Fruit fly (Drosophila melanogaster) whole organism, prepupa: ENCODE data around the gene Rph.

Source experiments
- Blimp-1 ChIP-seq: fragments of 200-800 bp; sonication (Bioruptor generic); optimal IDR thresholded peaks from 3 replicates; lab custom pipeline; 2017; ENCODE audit warnings: missing biosample characterization, missing genetic modification characterization, mild to moderate bottlenecking, moderate library complexity, missing genetic modification reagents
- CG10669 ChIP-seq: fragments of 200-800 bp; sonication (Bioruptor generic); optimal IDR thresholded peaks from 3 replicates; lab custom pipeline; 2018; ENCODE audit warnings: missing biosample characterization, mild to moderate bottlenecking, missing genetic modification characterization, moderate library complexity
- CG11294 ChIP-seq: fragments of 200-800 bp; sonication (Bioruptor generic); IDR thresholded peaks from 2 replicates; pipeline ENCODE4 v1.3.6; 2022; ENCODE audit warnings: missing biosample characterization, missing genetic modification characterization
- CG11902 ChIP-seq: fragments of 200-800 bp; sonication (Bioruptor generic); optimal IDR thresholded peaks from 3 replicates; lab custom pipeline; 2016; ENCODE audit warnings: missing biosample characterization, missing genetic modification characterization
- CG15336 ChIP-seq: fragments of 200-800 bp; sonication (Bioruptor generic); IDR thresholded peaks from 2 replicates; pipeline ENCODE4 v1.3.6; 2022; ENCODE audit warnings: missing biosample characterization, missing genetic modification characterization
- CG1621 ChIP-seq: fragments of 200-800 bp; sonication (Bioruptor generic); optimal IDR thresholded peaks from 3 replicates; lab custom pipeline; 2018; ENCODE audit warnings: missing biosample characterization, mild to moderate bottlenecking, missing genetic modification characterization
- CG16779 ChIP-seq: fragments of 200-800 bp; sonication (Bioruptor generic); optimal IDR thresholded peaks from 3 replicates; lab custom pipeline; 2017; ENCODE audit warnings: missing biosample characterization, mild to moderate bottlenecking, missing genetic modification characterization
- CG3032 ChIP-seq: fragments of 200-800 bp; optimal IDR thresholded peaks from 2 replicates; lab custom pipeline; 2019; ENCODE audit warnings: missing biosample characterization, mild to moderate bottlenecking, missing genetic modification characterization, moderate library complexity
- CG32006 ChIP-seq: fragments of 200-800 bp; sonication (Bioruptor generic); optimal IDR thresholded peaks from 3 replicates; lab custom pipeline; 2017; ENCODE audit warnings: missing biosample characterization, mild to moderate bottlenecking, missing genetic modification characterization
- CG34406 ChIP-seq: fragments of 200-800 bp; sonication (Bioruptor generic); optimal IDR thresholded peaks from 3 replicates; lab custom pipeline; 2016; ENCODE audit warnings: missing biosample characterization, missing genetic modification characterization
- CG3919 ChIP-seq: fragments of 200-800 bp; sonication (Bioruptor generic); optimal IDR thresholded peaks from 3 replicates; lab custom pipeline; 2016; ENCODE audit warnings: missing biosample characterization, missing genetic modification characterization
- CG4318 ChIP-seq: fragments of 200-800 bp; sonication (Bioruptor generic); optimal IDR thresholded peaks from 3 replicates; lab custom pipeline; 2017; ENCODE audit warnings: missing biosample characterization, mild to moderate bottlenecking, missing genetic modification characterization
- CG6276 ChIP-seq: fragments of 200-800 bp; sonication (Bioruptor generic); optimal IDR thresholded peaks from 2 replicates; lab custom pipeline; 2017; ENCODE audit warnings: missing biosample characterization, mild to moderate bottlenecking, missing genetic modification characterization
- CG6808 ChIP-seq: fragments of 200-800 bp; sonication (Bioruptor generic); optimal IDR thresholded peaks from 3 replicates; lab custom pipeline; 2017; ENCODE audit warnings: missing biosample characterization, missing genetic modification characterization, mild to moderate bottlenecking, moderate library complexity, missing genetic modification reagents
- CG6854 ChIP-seq: fragments of 200-800 bp; sonication (Bioruptor generic); optimal IDR thresholded peaks from 2 replicates; lab custom pipeline; 2017; ENCODE audit warnings: missing biosample characterization, mild to moderate bottlenecking, missing genetic modification characterization
- CG8119 ChIP-seq: fragments of 200-800 bp; sonication (Bioruptor generic); IDR thresholded peaks from 3 replicates; pipeline ENCODE4 v1.3.6; 2022; ENCODE audit warnings: missing biosample characterization, missing genetic modification characterization
- CG8319 ChIP-seq: fragments of 200-800 bp; sonication (Bioruptor generic); optimal IDR thresholded peaks from 3 replicates; lab custom pipeline; 2016; ENCODE audit warnings: missing biosample characterization, missing genetic modification characterization
- CG8632 ChIP-seq: fragments of 200-800 bp; sonication (Bioruptor generic); optimal IDR thresholded peaks from 3 replicates; lab custom pipeline; 2016; ENCODE audit warnings: missing biosample characterization, missing genetic modification characterization
- CG9139 ChIP-seq: fragments of 200-800 bp; sonication (Bioruptor generic); optimal IDR thresholded peaks from 3 replicates; lab custom pipeline; 2017; ENCODE audit warnings: missing biosample characterization, mild to moderate bottlenecking, missing genetic modification characterization
- Eip75B ChIP-seq: fragments of 200-800 bp; sonication (Bioruptor generic); optimal IDR thresholded peaks from 3 replicates; lab custom pipeline; 2016; ENCODE audit warnings: missing biosample characterization, missing genetic modification characterization
- Eip78C ChIP-seq: fragments of 200-800 bp; sonication (Bioruptor generic); peaks from one replicate; lab custom pipeline; 2016; ENCODE audit warnings: missing biosample characterization, missing genetic modification characterization
- Eip93F ChIP-seq: fragments of 200-800 bp; sonication (Bioruptor generic); optimal IDR thresholded peaks from 2 replicates; lab custom pipeline; 2016; ENCODE audit warnings: missing biosample characterization, mild to moderate bottlenecking, missing genetic modification characterization
- Ets21C ChIP-seq: fragments of 200-800 bp; sonication (Bioruptor generic); optimal IDR thresholded peaks from 3 replicates; lab custom pipeline; 2016; ENCODE audit warnings: missing biosample characterization, missing genetic modification characterization
- Ets96B ChIP-seq: fragments of 200-800 bp; optimal IDR thresholded peaks from 2 replicates; lab custom pipeline; 2019; ENCODE audit warnings: missing biosample characterization, mild to moderate bottlenecking, missing genetic modification characterization, moderate library complexity
- Gug ChIP-seq: fragments of 200-800 bp; sonication (Bioruptor generic); IDR thresholded peaks from 2 replicates; pipeline ENCODE4 v1.3.6; 2022; ENCODE audit warnings: missing biosample characterization, missing genetic modification characterization
- Hr38 ChIP-seq: sonication (Bioruptor generic); optimal IDR thresholded peaks from 2 replicates; lab custom pipeline; 2016; ENCODE audit warnings: missing biosample characterization, missing genetic modification characterization
- Hr39 ChIP-seq: fragments of 200-800 bp; sonication (Bioruptor generic); optimal IDR thresholded peaks from 2 replicates; lab custom pipeline; 2016; ENCODE audit warnings: missing biosample characterization, missing genetic modification characterization
- Hr4 ChIP-seq: fragments of 200-800 bp; sonication (Bioruptor generic); optimal IDR thresholded peaks from 3 replicates; lab custom pipeline; 2016; ENCODE audit warnings: missing biosample characterization, missing genetic modification characterization
- Lpt ChIP-seq: fragments of 200-800 bp; sonication (Bioruptor generic); optimal IDR thresholded peaks from 3 replicates; lab custom pipeline; 2016; ENCODE audit warnings: missing biosample characterization, missing genetic modification characterization
- Met ChIP-seq: fragments of 200-800 bp; sonication (Bioruptor generic); optimal IDR thresholded peaks from 3 replicates; lab custom pipeline; 2016; ENCODE audit warnings: missing biosample characterization, missing genetic modification characterization
- OdsH ChIP-seq: fragments of 200-800 bp; sonication (Bioruptor generic); optimal IDR thresholded peaks from 3 replicates; lab custom pipeline; 2016; ENCODE audit warnings: missing biosample characterization, missing genetic modification characterization
- Smox ChIP-seq: fragments of 200-800 bp; sonication (Bioruptor generic); optimal IDR thresholded peaks from 3 replicates; lab custom pipeline; 2016; ENCODE audit warnings: missing biosample characterization, missing genetic modification characterization
- Sox102F ChIP-seq: fragments of 200-800 bp; sonication (Bioruptor generic); optimal IDR thresholded peaks from 2 replicates; lab custom pipeline; 2016; ENCODE audit warnings: missing biosample characterization, mild to moderate bottlenecking, missing genetic modification characterization
- Sox14 ChIP-seq: fragments of 200-800 bp; sonication (Bioruptor generic); optimal IDR thresholded peaks from 3 replicates; lab custom pipeline; 2016; ENCODE audit warnings: missing biosample characterization, missing genetic modification characterization
- Sox15 ChIP-seq: fragments of 200-800 bp; sonication (Bioruptor generic); optimal IDR thresholded peaks from 3 replicates; lab custom pipeline; 2016; ENCODE audit warnings: missing biosample characterization, missing genetic modification characterization
- achi ChIP-seq: fragments of 200-800 bp; sonication (Bioruptor generic); optimal IDR thresholded peaks from 3 replicates; lab custom pipeline; 2016; ENCODE audit warnings: missing biosample characterization, missing genetic modification characterization
- acj6 ChIP-seq: fragments of 200-800 bp; sonication (Bioruptor generic); optimal IDR thresholded peaks from 3 replicates; lab custom pipeline; 2016; ENCODE audit warnings: missing biosample characterization, missing genetic modification characterization
- dac ChIP-seq: fragments of 200-800 bp; sonication (Bioruptor generic); optimal IDR thresholded peaks from 2 replicates; lab custom pipeline; 2017; ENCODE audit warnings: missing biosample characterization, mild to moderate bottlenecking, missing genetic modification characterization
- dsx ChIP-seq: fragments of 200-800 bp; optimal IDR thresholded peaks from 3 replicates; lab custom pipeline; 2019; ENCODE audit warnings: missing biosample characterization, mild to moderate bottlenecking, missing genetic modification characterization, moderate library complexity; ENCODE audit not compliant: poor library complexity, severe bottlenecking
- eg ChIP-seq: fragments of 200-800 bp; sonication (Bioruptor generic); IDR thresholded peaks from 3 replicates; pipeline ENCODE4 v1.3.6; 2022; ENCODE audit warnings: missing biosample characterization, missing genetic modification characterization
- esn ChIP-seq: fragments of 200-800 bp; sonication (Bioruptor generic); optimal IDR thresholded peaks from 2 replicates; lab custom pipeline; 2016; ENCODE audit warnings: missing biosample characterization, mild to moderate bottlenecking, missing genetic modification characterization, moderate library complexity
- fd59A ChIP-seq: fragments of 200-800 bp; sonication (Bioruptor generic); optimal IDR thresholded peaks from 2 replicates; lab custom pipeline; 2017; ENCODE audit warnings: missing biosample characterization, mild to moderate bottlenecking, missing genetic modification characterization, missing genetic modification reagents
- fd85E ChIP-seq: fragments of 200-800 bp; sonication (Bioruptor generic); optimal IDR thresholded peaks from 3 replicates; lab custom pipeline; 2016; ENCODE audit warnings: missing biosample characterization, missing genetic modification characterization
- lz ChIP-seq: fragments of 200-800 bp; sonication (Bioruptor generic); optimal IDR thresholded peaks from 3 replicates; lab custom pipeline; 2016; ENCODE audit warnings: missing biosample characterization, missing genetic modification characterization
- net ChIP-seq: fragments of 200-800 bp; sonication (Bioruptor generic); optimal IDR thresholded peaks from 3 replicates; lab custom pipeline; 2016; ENCODE audit warnings: missing biosample characterization, missing genetic modification characterization
- pdm3 ChIP-seq: fragments of 200-800 bp; sonication (Bioruptor generic); optimal IDR thresholded peaks from 3 replicates; lab custom pipeline; 2016; ENCODE audit warnings: missing biosample characterization, missing genetic modification characterization
- salr ChIP-seq, 2 experiments: fragments of 200-800 bp; sonication (Bioruptor generic); optimal IDR thresholded peaks; 3 replicates each; lab custom pipeline; 2016 to 2018; ENCODE audit warnings: missing biosample characterization in 2 of 2, missing genetic modification characterization in 2 of 2, mild to moderate bottlenecking in 1 of 2
- spab ChIP-seq: fragments of 200-800 bp; sonication (Bioruptor generic); optimal IDR thresholded peaks from 2 replicates; lab custom pipeline; 2017; ENCODE audit warnings: missing biosample characterization, mild to moderate bottlenecking, missing genetic modification characterization, missing genetic modification reagents
- ss ChIP-seq, 2 experiments: fragments of 200-800 bp; sonication (Bioruptor generic); optimal IDR thresholded peaks; 2 replicates in 1 of 2; 3 replicates in 1 of 2; lab custom pipeline; 2017 to 2018; ENCODE audit warnings: mild to moderate bottlenecking in 2 of 2, missing biosample characterization in 2 of 2, missing genetic modification characterization in 2 of 2, moderate library complexity in 1 of 2
- svp ChIP-seq: fragments of 200-800 bp; sonication (Bioruptor generic); peaks from one replicate; lab custom pipeline; 2016; ENCODE audit warnings: missing biosample characterization, missing genetic modification characterization
- topi ChIP-seq: fragments of 200-800 bp; sonication (Bioruptor generic); optimal IDR thresholded peaks from 3 replicates; lab custom pipeline; 2016; ENCODE audit warnings: missing biosample characterization, missing genetic modification characterization
- vri ChIP-seq: fragments of 200-800 bp; sonication (Bioruptor generic); optimal IDR thresholded peaks from 3 replicates; lab custom pipeline; 2016; ENCODE audit warnings: missing biosample characterization, mild to moderate bottlenecking, missing genetic modification characterization

Gene Rph

DNA sequence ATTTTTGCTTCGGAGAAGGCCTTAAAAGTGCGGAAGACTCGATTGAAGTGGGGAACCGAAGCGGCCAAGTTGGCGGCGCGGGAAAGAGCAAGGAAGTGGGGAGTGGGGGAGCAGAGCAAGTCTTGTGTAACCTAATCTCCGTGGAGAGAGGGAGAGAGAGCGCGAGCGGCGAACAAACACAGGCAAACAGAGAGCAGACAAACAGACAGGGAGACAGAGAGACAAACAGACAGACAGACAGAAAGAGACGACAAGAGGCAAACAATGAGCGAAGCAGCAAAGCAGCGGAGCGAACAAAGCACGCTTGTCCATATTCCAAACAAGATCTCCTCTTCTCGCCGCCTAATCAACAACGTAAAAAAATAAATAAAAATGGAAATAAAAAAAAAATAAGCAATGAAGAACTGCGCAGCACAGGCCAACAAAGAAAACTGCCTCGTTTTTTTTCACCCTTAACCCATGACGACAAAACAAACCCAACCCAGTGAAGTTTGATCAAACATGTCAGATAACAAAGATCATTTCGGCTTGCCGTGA is 18.6 kb downstream of the Rph start:
- TF ChIP-seq esn (GFP tag; lab: Kevin White, UChicago): no peak
- no peak for TF ChIP-seq CG32006 (GFP tag; lab: Kevin White, UChicago)
- TF ChIP-seq svp (GFP tag; lab: Kevin White, UChicago): peak; percentile 67
- no peak for TF ChIP-seq CG8632 (GFP tag; lab: Kevin White, UChicago)
- no peak for TF ChIP-seq CG34406
- TF ChIP-seq CG10669: no peak
- TF ChIP-seq Hr38 (GFP tag; lab: Kevin White, UChicago): no peak
- TF ChIP-seq vri (GFP tag; lab: Kevin White, UChicago): peak; percentile 92
- TF ChIP-seq CG16779 (tag; lab: Kevin White, UChicago): peak; percentile 10
- no peak for TF ChIP-seq CG3919 (GFP tag; lab: Kevin White, UChicago)
- TF ChIP-seq ss (GFP tag; optimal IDR thresholded peaks at IDR 0.05; lab: Kevin White, UChicago): peak; percentile 52 to 68
- no peak for TF ChIP-seq OdsH (GFP tag; lab: Kevin White, UChicago)
- no peak for TF ChIP-seq Eip93F
- no peak for TF ChIP-seq Hr39
- no peak for TF ChIP-seq CG11294
- TF ChIP-seq acj6 (GFP tag; lab: Kevin White, UChicago): no peak
- no peak for TF ChIP-seq salr (GFP tag; optimal IDR thresholded peaks at IDR 0.05; lab: Kevin White, UChicago)
- no peak for TF ChIP-seq CG3032
- no peak for TF ChIP-seq Ets96B (tag; lab: Kevin White, UChicago)
- no peak for TF ChIP-seq Met (GFP tag; lab: Kevin White, UChicago)
- no peak for TF ChIP-seq Sox102F
- no peak for TF ChIP-seq pdm3 (GFP tag; lab: Kevin White, UChicago)
- peak; percentile 20 for TF ChIP-seq net (GFP tag; lab: Kevin White, UChicago)
- no peak for TF ChIP-seq topi (GFP tag; lab: Kevin White, UChicago)
- no peak for TF ChIP-seq lz
- TF ChIP-seq dac: no peak
- no peak for TF ChIP-seq CG11902
- peak; percentile 32; the same call in 1 of the 2 replicates for TF ChIP-seq CG15336 (GFP tag; lab: Robert Waterston, UW)
- TF ChIP-seq Eip75B (GFP tag; lab: Kevin White, UChicago): no peak
- TF ChIP-seq CG1621 (tag; lab: Kevin White, UChicago): no peak
- no peak for TF ChIP-seq Ets21C (GFP tag; lab: Kevin White, UChicago)
- peak; percentile 32 for TF ChIP-seq CG6808
- no peak for TF ChIP-seq CG4318
- TF ChIP-seq Hr4 (GFP tag; lab: Kevin White, UChicago): no peak
- peak; percentile 49; the same call in 2 of the 3 replicates for TF ChIP-seq CG8119 (GFP tag; lab: Robert Waterston, UW)
- TF ChIP-seq Sox15 (GFP tag; lab: Kevin White, UChicago): no peak
- no peak for TF ChIP-seq Blimp-1 (GFP tag; lab: Kevin White, UChicago)
- no peak for TF ChIP-seq achi (GFP tag; lab: Kevin White, UChicago)
- TF ChIP-seq Gug (GFP tag; lab: Robert Waterston, UW): 0 out of 2 replicates have a peak, but pooled peaks have one; percentile 20
- TF ChIP-seq CG6276 (GFP tag; lab: Kevin White, UChicago): peak; percentile 40
- TF ChIP-seq CG6854 (GFP tag; lab: Kevin White, UChicago): peak; percentile 4
- TF ChIP-seq Smox (GFP tag; lab: Kevin White, UChicago): no peak
- no peak for TF ChIP-seq Lpt
- peak; percentile 44 for TF ChIP-seq CG9139 (GFP tag; lab: Kevin White, UChicago)
- TF ChIP-seq spab (GFP tag; lab: Kevin White, UChicago): no peak
- peak; percentile 71 for TF ChIP-seq Sox14 (GFP tag; lab: Kevin White, UChicago)
- TF ChIP-seq eg (GFP tag; lab: Robert Waterston, UW): peak; percentile 62; the same call in 1 of the 3 replicates
- TF ChIP-seq fd59A (GFP tag; lab: Kevin White, UChicago): no peak
- no peak for TF ChIP-seq CG8319 (GFP tag; lab: Kevin White, UChicago)
- peak; percentile 87 for TF ChIP-seq Eip78C (GFP tag; lab: Kevin White, UChicago)
- TF ChIP-seq fd85E (GFP tag; lab: Kevin White, UChicago): no peak
- peak; percentile 52 for TF ChIP-seq dsx (GFP tag; lab: Kevin White, UChicago)
